Worm (Caenorhabditis elegans): ENCODE data around the gene C49F5.7.

- no peak for TF ChIP-seq T22C8.4 (GFP tag; IDR thresholded peaks at IDR 0.05)
- TF ChIP-seq flt-1 (GFP tag; IDR thresholded peaks at IDR 0.05): no peak
- no peak for TF ChIP-seq klf-2 (GFP tag; conservative IDR thresholded peaks at IDR 0.05)
- TF ChIP-seq cog-1 (tag; optimal IDR thresholded peaks at IDR 0.05): no peak
- TF ChIP-seq ztf-23 (GFP tag; IDR thresholded peaks at IDR 0.05): no peak
- no peak for TF ChIP-seq ref-1 (GFP tag; conservative IDR thresholded peaks at IDR 0.05)
- no peak for TF ChIP-seq ztf-29 (GFP tag; IDR thresholded peaks at IDR 0.05)
- TF ChIP-seq med-1 (GFP tag; optimal IDR thresholded peaks at IDR 0.05; ENCODE audit: insufficient read depth): no peak
Observed at ce11 chrX:12022496-12022895, 27.9 kb downstream of the C49F5.7 start.
